Worm (Caenorhabditis elegans): ENCODE measurements around the gene nspc-17.
A peak's percentile ranks its signal among the peaks of the same experiment; 100 is the strongest.

DNA sequence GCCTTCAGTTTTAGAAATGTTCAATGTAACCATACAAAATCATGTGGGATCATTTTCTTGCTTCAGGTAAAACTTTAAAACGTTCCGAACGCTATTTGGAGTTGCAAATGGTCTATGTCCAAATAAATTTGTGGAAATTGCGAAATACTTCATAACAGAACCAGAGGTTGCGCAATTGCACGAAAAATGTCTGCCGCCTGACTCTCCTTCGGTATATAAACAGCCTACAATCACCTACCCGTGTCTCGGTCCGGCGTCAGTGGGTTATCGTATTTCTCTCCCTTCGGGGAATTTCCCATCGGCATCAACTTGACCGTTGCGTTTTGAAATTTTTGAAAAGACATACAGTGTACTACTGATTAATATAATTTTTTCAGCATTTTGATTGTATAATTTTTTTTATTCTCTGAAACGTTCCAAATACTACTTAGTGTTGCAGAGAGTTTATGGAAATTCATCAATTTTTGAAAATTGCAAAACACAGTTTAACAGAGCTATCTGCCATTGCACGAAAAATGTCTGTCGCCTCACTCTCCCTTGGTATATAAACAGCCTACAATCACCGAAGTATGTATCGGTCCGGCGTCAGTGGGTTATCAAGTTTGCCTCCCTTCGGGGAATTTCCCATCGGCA is 48.2 kb downstream of the nspc-17 start:
- no peak for TF ChIP-seq him-1 (tag; optimal IDR thresholded peaks at IDR 0.05)
- TF ChIP-seq dao-5 (tag; optimal IDR thresholded peaks at IDR 0.05): peak; percentile 4

Measured in whole organism, L4/young adult.